Worm (Caenorhabditis elegans) whole organism, L1 larva: ENCODE data around the gene R06B10.7.

Experiments used
- C34B4.2 ChIP-seq: sonication (generic microtip); optimal IDR thresholded peaks from 2 replicates; lab custom pipeline; 2017; ENCODE audit warnings: mild to moderate bottlenecking, missing genetic modification characterization, missing compliant biosample characterization
- aha-1 ChIP-seq: fragments of 150-350 bp; optimal IDR thresholded peaks from 2 replicates; lab custom pipeline; 2014; ENCODE audit warnings: missing biosample characterization, missing genetic modification characterization
- alr-1 ChIP-seq: fragments of 200-800 bp; sonication (Bioruptor generic); optimal IDR thresholded peaks from 2 replicates; lab custom pipeline; 2018; ENCODE audit warnings: borderline replicate concordance, mild to moderate bottlenecking, missing genetic modification characterization, missing compliant biosample characterization
- ceh-8 ChIP-seq: fragments of 200-800 bp; sonication (Bioruptor generic); optimal IDR thresholded peaks from 2 replicates; lab custom pipeline; 2018; ENCODE audit warnings: mild to moderate bottlenecking, missing genetic modification characterization, moderate library complexity, missing compliant biosample characterization
- dpl-1 ChIP-seq, 3 experiments: fragments of 150-350 bp in 2 of 3; sonication (generic microtip) in 1 of 3; optimal IDR thresholded peaks; 2 replicates each; lab custom pipeline; 2014 to 2017; ENCODE audit warnings: missing biosample characterization in 3 of 3, missing genetic modification characterization in 3 of 3, missing genetic modification reagents in 3 of 3
- dsc-1 ChIP-seq: sonication (generic microtip); optimal IDR thresholded peaks from 2 replicates; lab custom pipeline; 2016; ENCODE audit warnings: mild to moderate bottlenecking, missing genetic modification characterization, missing compliant biosample characterization
- efl-1 ChIP-seq, 4 experiments: fragments of 150-350 bp; optimal IDR thresholded peaks in 3 of 4; peaks in 1 of 4; 1 replicate in 1 of 4; 2 replicates in 3 of 4; lab custom pipeline; 2014; ENCODE audit warnings: missing biosample characterization in 2 of 4, missing genetic modification characterization in 2 of 4, missing genetic modification reagents in 2 of 4
- egl-13 ChIP-seq: sonication (generic microtip); optimal IDR thresholded peaks from 2 replicates; lab custom pipeline; 2016; ENCODE audit warnings: missing genotype, missing genetic modification reagents, missing genetic modification characterization, missing compliant biosample characterization
- elt-2 ChIP-seq: sonication (generic microtip); optimal IDR thresholded peaks from 2 replicates; lab custom pipeline; 2016; ENCODE audit warnings: missing genetic modification characterization, mild to moderate bottlenecking, inconsistent platforms, missing compliant biosample characterization, missing genetic modification reagents
- ets-5 ChIP-seq: fragments of 200-800 bp; sonication (Bioruptor generic); IDR thresholded peaks from 2 replicates; pipeline ENCODE4 v1.3.6; 2022; ENCODE audit warnings: missing genetic modification characterization, missing compliant biosample characterization
- fkh-10 ChIP-seq: sonication (generic microtip); optimal IDR thresholded peaks from 2 replicates; lab custom pipeline; 2017; ENCODE audit warnings: missing biosample characterization, missing genetic modification reagents, missing genetic modification characterization
- fkh-4 ChIP-seq: sonication (generic microtip); optimal IDR thresholded peaks from 2 replicates; lab custom pipeline; 2016; ENCODE audit warnings: missing compliant biosample characterization, missing genetic modification characterization, borderline replicate concordance
- fkh-8 ChIP-seq: sonication (generic microtip); optimal IDR thresholded peaks from 2 replicates; lab custom pipeline; 2016; ENCODE audit warnings: mild to moderate bottlenecking, missing genetic modification characterization, missing compliant biosample characterization
- hlh-4 ChIP-seq: sonication (generic microtip); optimal IDR thresholded peaks from 2 replicates; lab custom pipeline; 2016; ENCODE audit warnings: mild to moderate bottlenecking, missing genetic modification characterization, missing compliant biosample characterization
- hpl-2 ChIP-seq: fragments of 150-350 bp; optimal IDR thresholded peaks from 2 replicates; lab custom pipeline; 2014; ENCODE audit warnings: missing biosample characterization, missing genetic modification reagents, missing genetic modification characterization
- lin-14 ChIP-seq: fragments of 200-800 bp; sonication (Bioruptor generic); optimal IDR thresholded peaks from 2 replicates; lab custom pipeline; 2018; ENCODE audit warnings: mild to moderate bottlenecking, missing genetic modification characterization, moderate library complexity, missing compliant biosample characterization
- lin-35 ChIP-seq, 2 experiments: fragments of 150-350 bp; optimal IDR thresholded peaks; 2 replicates each; lab custom pipeline; 2014; ENCODE audit warnings: missing biosample characterization in 2 of 2, missing genetic modification characterization in 2 of 2, missing genetic modification reagents in 2 of 2
- lsy-2 ChIP-seq, 2 experiments: fragments of 150-350 bp; optimal IDR thresholded peaks; 2 replicates each; lab custom pipeline; 2014; ENCODE audit warnings: missing biosample characterization in 2 of 2, missing genetic modification characterization in 2 of 2
- mdl-1 ChIP-seq, 2 experiments: fragments of 150-350 bp; optimal IDR thresholded peaks; 2 replicates each; lab custom pipeline; 2014 to 2017; ENCODE audit warnings: missing biosample characterization in 2 of 2, missing genetic modification characterization in 2 of 2, inconsistent platforms in 1 of 2
- mef-2 ChIP-seq: fragments of 150-350 bp; optimal IDR thresholded peaks from 2 replicates; lab custom pipeline; 2014; ENCODE audit warnings: missing biosample characterization, missing genetic modification characterization
- nhr-20 ChIP-seq: sonication (generic microtip); optimal IDR thresholded peaks from 2 replicates; lab custom pipeline; 2016; ENCODE audit warnings: mild to moderate bottlenecking, missing genetic modification characterization, missing compliant biosample characterization
- nhr-237 ChIP-seq: fragments of 150-350 bp; optimal IDR thresholded peaks from 2 replicates; lab custom pipeline; 2014; ENCODE audit warnings: missing biosample characterization, missing genetic modification characterization
- nhr-47 ChIP-seq: sonication (generic microtip); optimal IDR thresholded peaks from 2 replicates; lab custom pipeline; 2016; ENCODE audit warnings: mild to moderate bottlenecking, missing genetic modification characterization, moderate library complexity, missing compliant biosample characterization
- nhr-85 ChIP-seq: sonication (generic microtip); peaks from one replicate; lab custom pipeline; 2016; ENCODE audit warnings: missing genetic modification characterization, inconsistent platforms, missing compliant biosample characterization
- pag-3 ChIP-seq: sonication (generic microtip); optimal IDR thresholded peaks from 2 replicates; lab custom pipeline; 2017; ENCODE audit warnings: missing genetic modification characterization, mild to moderate bottlenecking, missing compliant biosample characterization, antibody characterized with exemption, borderline replicate concordance; ENCODE audit not compliant: insufficient read depth
- pax-3 ChIP-seq: fragments of 200-800 bp; sonication (Bioruptor generic); optimal IDR thresholded peaks from 2 replicates; lab custom pipeline; 2018; ENCODE audit warnings: mild to moderate bottlenecking, missing genetic modification characterization, moderate library complexity, missing compliant biosample characterization
- pqm-1 ChIP-seq: sonication (generic microtip); optimal IDR thresholded peaks from 3 replicates; lab custom pipeline; 2017; ENCODE audit warnings: missing biosample characterization, missing genetic modification characterization
- rnt-1 ChIP-seq: sonication (generic microtip); optimal IDR thresholded peaks from 2 replicates; lab custom pipeline; 2016; ENCODE audit warnings: mild to moderate bottlenecking, missing genetic modification characterization, moderate library complexity, missing compliant biosample characterization
- sox-4 ChIP-seq: sonication (generic microtip); optimal IDR thresholded peaks from 2 replicates; lab custom pipeline; 2016; ENCODE audit warnings: missing genetic modification characterization, missing compliant biosample characterization
- tbx-2 ChIP-seq: sonication (generic microtip); optimal IDR thresholded peaks from 2 replicates; lab custom pipeline; 2016; ENCODE audit warnings: missing genetic modification characterization, missing compliant biosample characterization
- unc-30 ChIP-seq: sonication (generic microtip); optimal IDR thresholded peaks from 2 replicates; lab custom pipeline; 2017; ENCODE audit warnings: missing biosample characterization, missing genetic modification characterization
- unc-86 ChIP-seq: sonication (generic microtip); optimal IDR thresholded peaks from 2 replicates; lab custom pipeline; 2016; ENCODE audit warnings: missing genetic modification characterization, missing compliant biosample characterization
- unc-98 ChIP-seq: fragments of 200-800 bp; sonication (Bioruptor generic); IDR thresholded peaks from 2 replicates; pipeline ENCODE4 v1.3.6; 2022; ENCODE audit warnings: missing genetic modification characterization, missing compliant biosample characterization

The R06B10.7 gene

DNA sequence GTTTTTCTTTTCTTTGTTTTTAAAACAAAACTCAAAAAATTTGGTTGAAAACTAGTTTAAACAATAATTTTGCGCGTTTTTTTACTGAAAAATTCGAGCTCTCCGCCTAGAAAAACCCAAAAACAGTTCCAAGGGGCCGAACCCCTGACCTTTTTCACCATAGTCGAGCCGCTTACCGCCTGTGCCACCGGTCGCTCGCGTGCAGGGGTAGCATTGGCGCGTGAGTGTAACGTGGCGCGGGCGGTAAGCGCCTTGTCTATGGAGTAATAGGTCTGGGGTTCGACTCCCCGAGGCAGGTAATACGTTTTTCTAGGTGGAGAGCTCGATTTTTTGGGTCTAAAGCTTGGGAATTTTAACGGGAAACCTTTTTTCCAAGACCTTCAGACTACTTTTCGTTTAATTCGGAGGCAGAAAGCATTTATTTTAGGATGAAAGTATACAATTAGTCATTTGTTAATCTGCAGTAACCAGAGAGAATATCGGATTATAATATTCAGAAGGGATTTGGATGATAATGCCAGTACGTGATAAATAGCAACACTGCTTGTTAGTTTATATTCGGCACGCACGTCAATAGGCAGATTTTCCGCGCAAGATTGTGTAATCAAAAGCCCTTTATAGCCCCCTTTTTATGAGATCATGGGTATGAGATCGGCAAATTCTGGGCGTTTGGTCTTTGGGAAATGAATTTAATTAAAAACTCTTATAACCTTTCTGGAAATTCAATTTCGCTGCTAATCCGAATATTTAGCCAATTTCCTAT lies 6.1 kb upstream of the R06B10.7 start:
- no peak for TF ChIP-seq rnt-1 (tag; lab: Kevin White, UChicago)
- peak; percentile 9 for TF ChIP-seq sox-4 (tag; lab: Kevin White, UChicago)
- TF ChIP-seq hpl-2 (GFP tag; lab: Kevin White, UChicago), result no peak
- TF ChIP-seq lin-14 (GFP tag; lab: Kevin White, UChicago), result no peak
- no peak for TF ChIP-seq alr-1 (tag; lab: Kevin White, UChicago)
- TF ChIP-seq pag-3 (tag; lab: Kevin White, UChicago), result no peak
- peak; percentile 28 for TF ChIP-seq ceh-8 (GFP tag; lab: Kevin White, UChicago)
- TF ChIP-seq mef-2 (tag; lab: Kevin White, UChicago), result peak; percentile 8
- peak; percentile 20 for TF ChIP-seq pax-3 (tag; lab: Kevin White, UChicago)
- TF ChIP-seq nhr-47 (tag; lab: Kevin White, UChicago), result peak; percentile 40
- TF ChIP-seq unc-86 (tag; lab: Kevin White, UChicago), result no peak
- no peak for TF ChIP-seq nhr-237 (tag; lab: Kevin White, UChicago)
- TF ChIP-seq unc-30 (tag; lab: Kevin White, UChicago), result no peak
- TF ChIP-seq fkh-8 (tag; lab: Kevin White, UChicago), result peak; percentile 63
- TF ChIP-seq fkh-4 (tag; lab: Kevin White, UChicago), result no peak
- TF ChIP-seq tbx-2 (tag; lab: Kevin White, UChicago), result no peak
- TF ChIP-seq C34B4.2 (tag; lab: Kevin White, UChicago), result no peak
- TF ChIP-seq dsc-1 (tag; lab: Kevin White, UChicago), result peak; percentile 93
- no peak for TF ChIP-seq fkh-10
- TF ChIP-seq aha-1 (tag; lab: Kevin White, UChicago), result no peak

- TF ChIP-seq efl-1 (optimal IDR thresholded peaks at IDR 0.05; lab: Kevin White, UChicago), result no peak
- peak in 1 of 2 experiments; percentile 47 for TF ChIP-seq efl-1 (GFP tag; optimal IDR thresholded peaks at IDR 0.05 in 1 of 2; lab: Kevin White, UChicago)
- no peak for TF ChIP-seq ets-5 (GFP tag; lab: Robert Waterston, UW)
Observed at ce11 chrIII:1004464-1004863, 3.3 kb upstream of the R06B10.7 start.

DNA sequence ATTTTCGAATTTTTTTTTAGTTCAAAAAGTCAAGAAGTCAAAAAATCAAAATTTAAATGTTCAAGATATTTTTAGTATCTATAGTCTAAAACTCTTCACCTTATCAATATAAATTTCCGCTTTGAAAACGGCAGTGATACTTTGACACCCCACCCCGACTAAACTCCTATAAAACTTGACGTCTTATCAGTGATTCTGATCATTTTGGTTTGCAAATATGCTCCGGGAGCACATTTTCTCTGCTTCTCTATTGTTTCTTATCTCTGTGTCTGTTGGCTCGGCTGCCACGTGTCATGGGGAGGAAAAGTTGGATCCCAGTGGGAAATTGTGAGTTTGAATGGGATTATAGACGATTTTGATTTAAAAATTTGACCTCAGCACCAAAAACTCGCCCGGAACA lies 1.3 kb upstream of the R06B10.7 start, which contains the start of gene clec-150:
Gene clec-150 (plus strand): TSS at position 198 of the 400 bp plus-strand sequence.
- TF ChIP-seq nhr-20 (tag; lab: Kevin White, UChicago) (peak; percentile 5), lin-35 (GFP tag; optimal IDR thresholded peaks at IDR 0.05; lab: Kevin White, UChicago) (peak in 1 of 2 experiments; percentile 14), elt-2 (peak; percentile 89), hlh-4 (tag; lab: Kevin White, UChicago) (no peak), efl-1 (optimal IDR thresholded peaks at IDR 0.05; lab: Kevin White, UChicago) (no peak), efl-1 (GFP tag; optimal IDR thresholded peaks at IDR 0.05 in 1 of 2; lab: Kevin White, UChicago) (peak in 1 of 2 experiments; percentile 79)
- TF ChIP-seq, all 84 proteins: peak for 4

DNA sequence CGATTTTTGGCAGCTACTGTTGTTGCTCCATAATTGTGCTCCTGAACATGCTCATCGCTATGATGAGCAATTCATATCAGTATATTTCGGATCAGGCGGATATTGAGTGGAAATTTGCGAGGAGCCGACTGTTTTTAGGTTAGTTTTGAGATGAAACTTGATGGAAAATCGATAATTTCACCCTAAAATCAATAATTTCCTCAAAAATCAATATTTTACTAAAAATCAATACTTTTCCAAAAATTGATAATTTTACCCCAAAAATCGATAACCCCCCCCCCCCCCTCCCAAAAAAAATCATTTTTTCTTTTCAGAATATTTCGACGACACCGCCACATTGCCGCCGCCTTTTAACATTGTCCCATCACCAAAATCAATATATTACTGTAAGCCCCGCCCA lies 2.3 kb downstream of the R06B10.7 start:
- TF ChIP-seq egl-13 (tag; lab: Kevin White, UChicago) (no peak), ets-5 (GFP tag; lab: Robert Waterston, UW) (no peak), nhr-85 (tag; lab: Kevin White, UChicago) (no peak), hlh-4 (tag; lab: Kevin White, UChicago) (no peak), unc-98 (GFP tag; lab: Robert Waterston, UW) (no peak), pqm-1 (no peak), dpl-1 (GFP tag; optimal IDR thresholded peaks at IDR 0.05; lab: Kevin White, UChicago) (no peak), aha-1 (tag; lab: Kevin White, UChicago) (no peak), lsy-2 (tag; optimal IDR thresholded peaks at IDR 0.05; lab: Kevin White, UChicago) (no peak), mdl-1 (tag; optimal IDR thresholded peaks at IDR 0.05; lab: Kevin White, UChicago) (no peak), hpl-2 (GFP tag; lab: Kevin White, UChicago) (no peak), efl-1 (optimal IDR thresholded peaks at IDR 0.05; lab: Kevin White, UChicago) (no peak), efl-1 (GFP tag; optimal IDR thresholded peaks at IDR 0.05 in 1 of 2; lab: Kevin White, UChicago) (no peak), sox-4 (tag; lab: Kevin White, UChicago) (no peak), ceh-8 (GFP tag; lab: Kevin White, UChicago) (no peak), nhr-20 (tag; lab: Kevin White, UChicago) (no peak)
